Worm (Caenorhabditis elegans) whole organism, L1 larva: ENCODE measurements around the gene nmgp-1.

Source experiments
- dpl-1 ChIP-seq, 3 experiments: fragments of 150-350 bp in 2 of 3; sonication (generic microtip) in 1 of 3; optimal IDR thresholded peaks; 2 replicates each; lab custom pipeline; 2014 to 2017; ENCODE audit warnings: missing biosample characterization in 3 of 3, missing genetic modification characterization in 3 of 3, missing genetic modification reagents in 3 of 3
- nhr-11 ChIP-seq: fragments of 150-350 bp; optimal IDR thresholded peaks from 2 replicates; lab custom pipeline; 2014; ENCODE audit warnings: missing biosample characterization, missing genetic modification characterization
- nhr-12 ChIP-seq: sonication (generic microtip); optimal IDR thresholded peaks from 2 replicates; lab custom pipeline; 2017; ENCODE audit warnings: missing biosample characterization, missing genetic modification characterization
- nhr-237 ChIP-seq: fragments of 150-350 bp; optimal IDR thresholded peaks from 2 replicates; lab custom pipeline; 2014; ENCODE audit warnings: missing biosample characterization, missing genetic modification characterization
- nhr-28 ChIP-seq: fragments of 150-350 bp; optimal IDR thresholded peaks from 2 replicates; lab custom pipeline; 2014; ENCODE audit warnings: missing biosample characterization, missing genetic modification characterization
- unc-62 ChIP-seq: fragments of 150-350 bp; optimal IDR thresholded peaks from 2 replicates; lab custom pipeline; 2014; ENCODE audit warnings: missing biosample characterization, missing genetic modification reagents, missing genetic modification characterization
- unc-98 ChIP-seq: fragments of 200-800 bp; sonication (Bioruptor generic); IDR thresholded peaks from 2 replicates; pipeline ENCODE4 v1.3.6; 2022; ENCODE audit warnings: missing genetic modification characterization, missing compliant biosample characterization
- ztf-4 ChIP-seq: fragments of 150-350 bp; optimal IDR thresholded peaks from 2 replicates; lab custom pipeline; 2014; ENCODE audit warnings: missing biosample characterization, missing genetic modification characterization

DNA sequence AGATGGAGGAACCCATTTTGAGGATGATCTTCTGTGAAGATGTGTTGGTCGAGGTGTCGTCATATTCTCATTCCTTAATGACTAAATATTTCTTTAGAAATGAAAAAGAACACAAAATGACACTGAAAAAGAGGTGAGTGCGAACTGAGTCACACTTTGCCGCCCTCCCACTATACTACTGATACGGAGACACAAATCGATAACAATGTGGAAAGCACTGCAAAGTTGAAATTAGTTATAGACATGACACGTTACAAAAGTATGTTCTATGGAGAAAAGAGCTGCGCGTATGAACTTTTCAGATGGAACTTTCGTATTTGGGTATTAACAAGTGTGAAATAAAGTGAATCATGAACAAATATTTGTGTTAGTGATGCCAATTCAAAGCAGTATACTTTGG, 16.5 kb upstream of the nmgp-1 start, which contains the start of gene tat-4:
- TF ChIP-seq nhr-11 (tag; lab: Kevin White, UChicago) (no peak), nhr-28 (tag; lab: Kevin White, UChicago) (no peak), dpl-1 (GFP tag; optimal IDR thresholded peaks at IDR 0.05; lab: Kevin White, UChicago) (no peak), nhr-12 (no peak), unc-98 (GFP tag; lab: Robert Waterston, UW) (no peak), ztf-4 (tag; lab: Kevin White, UChicago) (no peak), nhr-237 (tag; lab: Kevin White, UChicago) (no peak), unc-62 (GFP tag; lab: Kevin White, UChicago) (no peak)
